Worm (Caenorhabditis elegans) whole organism, L2 larva: ENCODE results near the gene F28C1.1.

Experiments
- C34F6.9 ChIP-seq: fragments of 150-350 bp; optimal IDR thresholded peaks from 2 replicates; lab custom pipeline; 2014; ENCODE audit warnings: missing biosample characterization, missing genetic modification characterization
- Y55F3AM.14 ChIP-seq: fragments of 200-800 bp; sonication (Bioruptor generic); optimal IDR thresholded peaks from 2 replicates; lab custom pipeline; 2018; ENCODE audit warnings: mild to moderate bottlenecking, missing genetic modification characterization, missing compliant biosample characterization
- crh-2 ChIP-seq: sonication (generic microtip); optimal IDR thresholded peaks from 2 replicates; lab custom pipeline; 2017; ENCODE audit warnings: missing biosample characterization, missing genetic modification characterization
- fos-1 ChIP-seq: fragments of 150-350 bp; optimal IDR thresholded peaks from 2 replicates; lab custom pipeline; 2014; ENCODE audit warnings: missing biosample characterization, missing genetic modification characterization
- lsy-2 ChIP-seq, 2 experiments: fragments of 150-350 bp in 1 of 2; sonication (generic microtip) in 1 of 2; optimal IDR thresholded peaks; 2 replicates each; lab custom pipeline; 2014 to 2017; ENCODE audit warnings: missing biosample characterization in 2 of 2, missing genetic modification characterization in 2 of 2
- mab-5 ChIP-seq: fragments of 150-350 bp; optimal IDR thresholded peaks from 2 replicates; lab custom pipeline; 2014; ENCODE audit warnings: missing biosample characterization, missing genetic modification characterization
- mdl-1 ChIP-seq, 2 experiments: fragments of 150-350 bp in 1 of 2; sonication (generic microtip) in 1 of 2; optimal IDR thresholded peaks; 2 replicates each; lab custom pipeline; 2017; ENCODE audit warnings: missing biosample characterization in 2 of 2, missing genetic modification characterization in 2 of 2
- nhr-25 ChIP-seq: fragments of 150-350 bp; sonication (generic microtip); optimal IDR thresholded peaks from 3 replicates; lab custom pipeline; 2014; ENCODE audit warnings: missing biosample characterization, missing genetic modification characterization
- snpc-4 ChIP-seq: fragments of 150-350 bp; optimal IDR thresholded peaks from 2 replicates; lab custom pipeline; 2014; ENCODE audit warnings: missing biosample characterization, missing genetic modification characterization
- unc-55 ChIP-seq: fragments of 150-350 bp; sonication (generic microtip); optimal IDR thresholded peaks from 3 replicates; lab custom pipeline; 2014; ENCODE audit warnings: missing biosample characterization, missing genetic modification reagents, missing genetic modification characterization
- unc-62 ChIP-seq: fragments of 150-350 bp; optimal IDR thresholded peaks from 2 replicates; lab custom pipeline; 2014; ENCODE audit warnings: missing biosample characterization, missing genetic modification reagents, missing genetic modification characterization
- zag-1 ChIP-seq: fragments of 150-350 bp; optimal IDR thresholded peaks from 2 replicates; lab custom pipeline; 2014; ENCODE audit warnings: missing biosample characterization, missing genetic modification characterization
- ztf-4 ChIP-seq: fragments of 150-350 bp; optimal IDR thresholded peaks from 2 replicates; lab custom pipeline; 2014; ENCODE audit warnings: missing biosample characterization, missing genetic modification characterization

DNA sequence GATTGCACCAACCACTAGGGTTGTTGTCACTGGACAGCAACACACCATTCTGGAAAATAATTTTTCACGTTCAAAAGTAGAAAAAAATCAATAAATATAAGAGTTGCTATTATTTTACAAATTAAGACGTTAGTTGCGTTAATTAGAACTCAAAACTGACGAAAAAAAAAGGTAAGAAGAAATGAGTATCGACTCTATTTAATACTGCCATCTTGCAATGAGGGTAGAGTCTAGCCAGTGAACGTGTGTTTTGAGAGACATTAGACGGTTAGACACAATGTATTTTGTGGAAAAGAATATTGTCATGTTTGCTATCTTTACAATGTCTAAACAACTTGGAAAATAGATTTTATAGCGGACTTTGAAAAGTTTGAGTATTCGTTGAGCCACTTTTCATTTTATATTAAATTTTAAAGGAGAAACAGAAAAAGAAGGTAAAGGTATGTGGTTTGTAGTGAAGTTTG, 36.9 kb upstream of the F28C1.1 start, which contains the start of gene cdr-6:
- TF ChIP-seq mdl-1 (tag; optimal IDR thresholded peaks at IDR 0.05; lab: Kevin White, UChicago) (no peak), mab-5 (tag; lab: Kevin White, UChicago) (no peak), lsy-2 (tag; optimal IDR thresholded peaks at IDR 0.05; lab: Kevin White, UChicago) (peak in 1 of 2 experiments; percentile 3), snpc-4 (no peak), crh-2 (tag; lab: Kevin White, UChicago) (no peak), zag-1 (no peak), unc-62 (no peak), nhr-25 (no peak), Y55F3AM.14 (GFP tag; lab: Kevin White, UChicago) (no peak), fos-1 (tag; lab: Kevin White, UChicago) (peak; percentile 30), ztf-4 (tag; lab: Kevin White, UChicago) (no peak), unc-55 (GFP tag; lab: Kevin White, UChicago) (no peak), C34F6.9 (peak; percentile 32)
